Worm (Caenorhabditis elegans) whole organism, young adult: Measurements from ENCODE around the gene txdc-17.

ENCODE experiments used
- B0019.2 ChIP-seq: fragments of 200-800 bp; sonication (Bioruptor generic); conservative IDR thresholded peaks from 2 replicates; pipeline ENCODE4 v1.3.6; 2022; ENCODE audit warnings: missing genetic modification reagents, missing genetic modification characterization, missing compliant biosample characterization
- B0035.1 ChIP-seq: sonication (generic microtip); optimal IDR thresholded peaks from 2 replicates; lab custom pipeline; 2016; ENCODE audit warnings: missing genetic modification characterization, mild to moderate bottlenecking, missing compliant biosample characterization, missing genotype, missing genetic modification reagents
- C06A6.2 ChIP-seq: fragments of 200-800 bp; sonication (Bioruptor generic); conservative IDR thresholded peaks from 2 replicates; pipeline ENCODE4 v1.3.6; 2022; ENCODE audit warnings: missing genetic modification characterization, missing compliant biosample characterization
- D2030.7 ChIP-seq: fragments of 200-800 bp; sonication (Bioruptor generic); IDR thresholded peaks from 2 replicates; pipeline ENCODE4 v1.3.6; 2022; ENCODE audit warnings: missing genetic modification reagents, missing genetic modification characterization, missing compliant biosample characterization
- F23B12.7 ChIP-seq: sonication (generic microtip); optimal IDR thresholded peaks from 2 replicates; lab custom pipeline; 2017; ENCODE audit warnings: missing genetic modification characterization, mild to moderate bottlenecking, missing compliant biosample characterization, antibody characterized with exemption, moderate library complexity; ENCODE audit not compliant: insufficient read depth
- F39B2.1 ChIP-seq: fragments of 200-800 bp; sonication (Bioruptor generic); IDR thresholded peaks from 2 replicates; pipeline ENCODE4 v1.3.6; 2022; ENCODE audit warnings: missing genetic modification reagents, missing genetic modification characterization, missing compliant biosample characterization
- F52B5.7 ChIP-seq: sonication (generic microtip); optimal IDR thresholded peaks from 2 replicates; lab custom pipeline; 2016; ENCODE audit warnings: mild to moderate bottlenecking, missing genetic modification characterization, missing compliant biosample characterization
- F55B11.4 ChIP-seq: sonication (generic microtip); optimal IDR thresholded peaks from 2 replicates; lab custom pipeline; 2016; ENCODE audit warnings: missing compliant biosample characterization, missing genetic modification characterization, borderline replicate concordance; ENCODE audit not compliant: insufficient read depth
- Y53G8AR.9 ChIP-seq: fragments of 200-800 bp; sonication (Bioruptor generic); conservative IDR thresholded peaks from 2 replicates; pipeline ENCODE4 v1.3.6; 2022; ENCODE audit warnings: missing genetic modification reagents, missing genetic modification characterization, missing compliant biosample characterization
- Y79H2A.3 ChIP-seq: fragments of 200-800 bp; sonication (Bioruptor generic); conservative IDR thresholded peaks from 2 replicates; pipeline ENCODE4 v1.3.6; 2022; ENCODE audit warnings: missing genetic modification reagents, missing genetic modification characterization, missing compliant biosample characterization
- ZK185.1 ChIP-seq: sonication (generic microtip); optimal IDR thresholded peaks from 2 replicates; lab custom pipeline; 2016; ENCODE audit warnings: mild to moderate bottlenecking, missing genetic modification characterization, missing compliant biosample characterization; ENCODE audit not compliant: poor library complexity, severe bottlenecking
- attf-3 ChIP-seq: fragments of 200-800 bp; sonication (Bioruptor generic); conservative IDR thresholded peaks from 2 replicates; pipeline ENCODE4 v1.3.6; 2022; ENCODE audit warnings: missing genetic modification reagents, missing genetic modification characterization, missing compliant biosample characterization
- attf-6 ChIP-seq: fragments of 200-800 bp; sonication (Bioruptor generic); IDR thresholded peaks from 2 replicates; pipeline ENCODE4 v1.3.6; 2022; ENCODE audit warnings: missing genetic modification reagents, missing genetic modification characterization, missing compliant biosample characterization
- bed-1 ChIP-seq: fragments of 200-800 bp; sonication (Bioruptor generic); IDR thresholded peaks from 2 replicates; pipeline ENCODE4 v1.3.6; 2022; ENCODE audit warnings: missing genetic modification reagents, missing genetic modification characterization, missing compliant biosample characterization
- cebp-2 ChIP-seq: fragments of 200-800 bp; sonication (Bioruptor generic); IDR thresholded peaks from 2 replicates; pipeline ENCODE4 v1.3.6; 2022; ENCODE audit warnings: missing genetic modification characterization, missing compliant biosample characterization
- ceh-100 ChIP-seq: fragments of 200-800 bp; sonication (Bioruptor generic); IDR thresholded peaks from 2 replicates; pipeline ENCODE4 v1.3.6; 2022; ENCODE audit warnings: missing genetic modification reagents, missing genetic modification characterization, missing compliant biosample characterization
- ceh-27 ChIP-seq: fragments of 200-800 bp; sonication (Bioruptor generic); optimal IDR thresholded peaks from 2 replicates; lab custom pipeline; 2018; ENCODE audit warnings: mild to moderate bottlenecking, missing genetic modification characterization, moderate library complexity, missing compliant biosample characterization
- ceh-58 ChIP-seq: fragments of 200-800 bp; sonication (Bioruptor generic); IDR thresholded peaks from 2 replicates; pipeline ENCODE4 v1.3.6; 2022; ENCODE audit warnings: missing genetic modification characterization, missing compliant biosample characterization
- ceh-79 ChIP-seq: sonication (generic microtip); optimal IDR thresholded peaks from 2 replicates; lab custom pipeline; 2017; ENCODE audit warnings: mild to moderate bottlenecking, missing genetic modification characterization, missing compliant biosample characterization
- chd-7 ChIP-seq: sonication (generic microtip); optimal IDR thresholded peaks from 2 replicates; lab custom pipeline; 2016; ENCODE audit warnings: mild to moderate bottlenecking, missing genetic modification characterization, moderate library complexity, missing compliant biosample characterization
- die-1 ChIP-seq: sonication (generic microtip); optimal IDR thresholded peaks from 2 replicates; lab custom pipeline; 2016; ENCODE audit warnings: missing genotype, mild to moderate bottlenecking, missing genetic modification characterization, missing compliant biosample characterization
- egl-18 ChIP-seq: fragments of 200-800 bp; sonication (Bioruptor generic); IDR thresholded peaks from 2 replicates; pipeline ENCODE4 v1.3.6; 2022; ENCODE audit warnings: missing genetic modification reagents, missing genetic modification characterization, missing compliant biosample characterization
- ets-4 ChIP-seq: fragments of 200-800 bp; sonication (Bioruptor generic); optimal IDR thresholded peaks from 2 replicates; lab custom pipeline; 2018; ENCODE audit warnings: mild to moderate bottlenecking, missing genetic modification characterization, missing compliant biosample characterization
- gei-17 ChIP-seq: fragments of 200-800 bp; sonication (Bioruptor generic); optimal IDR thresholded peaks from 2 replicates; lab custom pipeline; 2018; ENCODE audit warnings: mild to moderate bottlenecking, missing genetic modification characterization, missing compliant biosample characterization
- hlh-26 ChIP-seq: fragments of 200-800 bp; sonication (Bioruptor generic); conservative IDR thresholded peaks from 2 replicates; pipeline ENCODE4 v1.3.6; 2022; ENCODE audit warnings: missing genetic modification reagents, missing genetic modification characterization, missing compliant biosample characterization
- let-526 ChIP-seq: fragments of 200-800 bp; sonication (Bioruptor generic); IDR thresholded peaks from 2 replicates; pipeline ENCODE4 v1.3.6; 2022; ENCODE audit warnings: missing genetic modification reagents, missing genetic modification characterization, missing compliant biosample characterization
- let-607 ChIP-seq, 2 experiments: fragments of 200-800 bp in 1 of 2; sonication (Bioruptor generic) in 1 of 2; sonication (generic microtip) in 1 of 2; optimal IDR thresholded peaks; 2 replicates each; lab custom pipeline; 2016 to 2018; ENCODE audit warnings: mild to moderate bottlenecking in 2 of 2, missing compliant biosample characterization in 2 of 2, missing genetic modification characterization in 2 of 2, moderate library complexity in 2 of 2, missing genotype in 1 of 2
- lin-26 ChIP-seq: fragments of 200-800 bp; sonication (Bioruptor generic); IDR thresholded peaks from 2 replicates; pipeline ENCODE4 v1.3.6; 2022; ENCODE audit warnings: missing genetic modification reagents, missing genetic modification characterization, missing compliant biosample characterization
- lin-35 ChIP-seq, 3 experiments: fragments of 150-350 bp in 2 of 3; sonication (generic microtip) in 1 of 3; optimal IDR thresholded peaks; 2 replicates each; lab custom pipeline; 2014 to 2018; ENCODE audit warnings: missing biosample characterization in 3 of 3, missing genetic modification characterization in 3 of 3, missing genetic modification reagents in 3 of 3
- lir-1 ChIP-seq: fragments of 200-800 bp; sonication (Bioruptor generic); conservative IDR thresholded peaks from 2 replicates; pipeline ENCODE4 v1.3.6; 2022; ENCODE audit warnings: missing genetic modification reagents, missing genetic modification characterization, missing compliant biosample characterization
- lsl-1 ChIP-seq: fragments of 200-800 bp; sonication (Bioruptor generic); optimal IDR thresholded peaks from 2 replicates; lab custom pipeline; 2018; ENCODE audit warnings: mild to moderate bottlenecking, missing genetic modification characterization, moderate library complexity, missing compliant biosample characterization
- madf-6 ChIP-seq: fragments of 200-800 bp; sonication (Bioruptor generic); IDR thresholded peaks from 2 replicates; pipeline ENCODE4 v1.3.6; 2022; ENCODE audit warnings: missing genetic modification reagents, missing genetic modification characterization, missing compliant biosample characterization
- mes-4 ChIP-seq: sonication (generic microtip); optimal IDR thresholded peaks from 2 replicates; lab custom pipeline; 2016; ENCODE audit warnings: missing genotype, missing genetic modification characterization, missing compliant biosample characterization
- mxl-1 ChIP-seq: sonication (generic microtip); optimal IDR thresholded peaks from 2 replicates; lab custom pipeline; 2016; ENCODE audit warnings: missing genetic modification characterization, missing compliant biosample characterization
- nfya-1 ChIP-seq: sonication (generic microtip); optimal IDR thresholded peaks from 2 replicates; lab custom pipeline; 2017; ENCODE audit warnings: antibody characterized with exemption, missing compliant biosample characterization, missing genetic modification characterization, borderline replicate concordance; ENCODE audit not compliant: insufficient read depth
- nfya-2 ChIP-seq: fragments of 200-800 bp; sonication (Bioruptor generic); IDR thresholded peaks from 2 replicates; pipeline ENCODE4 v1.3.6; 2022; ENCODE audit warnings: missing genetic modification reagents, missing genetic modification characterization, missing compliant biosample characterization
- nhr-179 ChIP-seq: sonication (generic microtip); optimal IDR thresholded peaks from 2 replicates; lab custom pipeline; 2016; ENCODE audit warnings: mild to moderate bottlenecking, missing genetic modification characterization, missing compliant biosample characterization
- rec-8 ChIP-seq, 2 experiments: sonication (generic microtip); optimal IDR thresholded peaks; 2 replicates each; lab custom pipeline; 2016; ENCODE audit warnings: mild to moderate bottlenecking in 2 of 2, missing genetic modification characterization in 2 of 2, missing genetic modification reagents in 2 of 2, missing genotype in 2 of 2, missing biosample characterization in 1 of 2, missing compliant biosample characterization in 1 of 2, moderate library complexity in 1 of 2
- sea-2 ChIP-seq: fragments of 200-800 bp; sonication (Bioruptor generic); IDR thresholded peaks from 2 replicates; pipeline ENCODE4 v1.3.6; 2022; ENCODE audit warnings: missing genetic modification characterization, missing compliant biosample characterization
- somi-1 ChIP-seq: fragments of 200-800 bp; sonication (Bioruptor generic); optimal IDR thresholded peaks from 2 replicates; lab custom pipeline; 2018; ENCODE audit warnings: mild to moderate bottlenecking, missing genetic modification characterization, missing compliant biosample characterization
- sptf-2 ChIP-seq: fragments of 200-800 bp; sonication (Bioruptor generic); optimal IDR thresholded peaks from 2 replicates; lab custom pipeline; 2018; ENCODE audit warnings: mild to moderate bottlenecking, missing genetic modification characterization, missing compliant biosample characterization
- tbp1 ChIP-seq: fragments of 200-800 bp; sonication (Bioruptor generic); optimal IDR thresholded peaks from 2 replicates; lab custom pipeline; 2018; ENCODE audit warnings: mild to moderate bottlenecking, missing genetic modification characterization, missing compliant biosample characterization
- unc-130 ChIP-seq: sonication (generic microtip); optimal IDR thresholded peaks from 2 replicates; lab custom pipeline; 2016; ENCODE audit warnings: missing genetic modification reagents, missing genetic modification characterization, missing compliant biosample characterization
- unc-62 ChIP-seq: fragments of 150-350 bp; optimal IDR thresholded peaks from 2 replicates; lab custom pipeline; 2014; ENCODE audit warnings: missing biosample characterization, missing genetic modification reagents, missing genetic modification characterization
- zim-3 ChIP-seq: sonication (generic microtip); optimal IDR thresholded peaks from 2 replicates; lab custom pipeline; 2017; ENCODE audit warnings: mild to moderate bottlenecking, missing genetic modification characterization, moderate library complexity, missing compliant biosample characterization
- ztf-22 ChIP-seq: fragments of 200-800 bp; sonication (Bioruptor generic); optimal IDR thresholded peaks from 2 replicates; lab custom pipeline; 2018; ENCODE audit warnings: mild to moderate bottlenecking, missing genetic modification characterization, moderate library complexity, missing compliant biosample characterization
- ztf-28 ChIP-seq: fragments of 200-800 bp; sonication (Bioruptor generic); IDR thresholded peaks from 2 replicates; pipeline ENCODE4 v1.3.6; 2022; ENCODE audit warnings: missing genetic modification reagents, missing genetic modification characterization, missing compliant biosample characterization
- ztf-6 ChIP-seq: fragments of 200-800 bp; sonication (Bioruptor generic); IDR thresholded peaks from 2 replicates; pipeline ENCODE4 v1.3.6; 2022; ENCODE audit warnings: missing genetic modification reagents, missing genetic modification characterization, missing compliant biosample characterization

txdc-17 gene

DNA sequence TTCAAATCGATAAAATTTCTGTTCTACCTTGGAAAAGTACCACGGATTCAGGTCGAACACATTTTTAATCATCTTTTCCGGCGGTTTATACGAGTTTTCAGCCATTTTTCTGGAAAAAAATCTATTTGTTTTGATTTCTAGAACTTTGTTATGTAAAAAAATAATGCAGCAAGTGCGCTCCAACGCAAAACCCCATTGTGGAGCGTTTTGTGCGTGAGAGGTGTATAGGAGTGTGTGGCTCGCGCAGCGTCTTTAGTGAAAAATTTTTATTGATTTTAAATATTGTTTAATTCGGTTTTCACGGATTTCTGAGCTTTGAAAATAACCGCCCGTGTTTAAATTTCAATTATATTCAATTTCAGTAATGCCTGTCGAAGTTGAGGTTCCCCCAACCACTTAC, 48.6 kb upstream of the txdc-17 start, which contains the start of gene Y71H2AM.20 (continued):
- TF ChIP-seq nfya-2 (GFP tag; lab: Robert Waterston, UW) (no peak), sea-2 (GFP tag; lab: Robert Waterston, UW) (no peak), lin-26 (peak; percentile 76; the same call in 1 of the 2 replicates), gei-17 (no peak), cebp-2 (no peak), mxl-1 (tag; lab: Kevin White, UChicago) (no peak), Y53G8AR.9 (GFP tag; lab: Robert Waterston, UW) (peak; percentile 93), ztf-22 (no peak), unc-130 (GFP tag; lab: Kevin White, UChicago) (peak; percentile 35), let-607 (tag; optimal IDR thresholded peaks at IDR 0.05; lab: Kevin White, UChicago) (peak; percentile 44 to 64), attf-6 (GFP tag; lab: Robert Waterston, UW) (0 out of 2 replicates have a peak, but pooled peaks have one; percentile 16), rec-8 (tag; optimal IDR thresholded peaks at IDR 0.05; lab: Kevin White, UChicago) (peak in 1 of 2 experiments; percentile 13), B0019.2 (GFP tag; lab: Robert Waterston, UW) (peak; percentile 85), ets-4 (GFP tag; lab: Kevin White, UChicago) (no peak), ceh-58 (GFP tag; lab: Robert Waterston, UW) (no peak), lir-1 (GFP tag; lab: Robert Waterston, UW) (peak; percentile 88), egl-18 (no peak), somi-1 (GFP tag; lab: Kevin White, UChicago) (peak; percentile 61), lsl-1 (peak; percentile 92), die-1 (peak; percentile 54), ceh-27 (GFP tag; lab: Kevin White, UChicago) (peak; percentile 93), nhr-179 (no peak), ZK185.1 (tag; lab: Kevin White, UChicago) (peak; percentile 93), mes-4 (tag; lab: Kevin White, UChicago) (no peak), F23B12.7 (peak; percentile 98), madf-6 (peak; percentile 90), F55B11.4 (no peak), lin-35 (GFP tag; optimal IDR thresholded peaks at IDR 0.05; lab: Kevin White, UChicago) (peak; percentile 30 to 95 (median 34)), D2030.7 (GFP tag; lab: Robert Waterston, UW) (peak; percentile 93), ceh-79 (tag; lab: Kevin White, UChicago) (no peak), ztf-6 (peak; percentile 49; the same call in 1 of the 2 replicates), hlh-26 (GFP tag; lab: Robert Waterston, UW) (no peak), B0035.1 (tag; lab: Kevin White, UChicago) (no peak), Y79H2A.3 (GFP tag; lab: Robert Waterston, UW) (peak; percentile 74; the same call in 1 of the 2 replicates), unc-62 (GFP tag; lab: Kevin White, UChicago) (peak; percentile 62), ztf-28 (GFP tag; lab: Robert Waterston, UW) (peak; percentile 82; the same call in 1 of the 2 replicates), F52B5.7 (no peak), let-526 (GFP tag; lab: Robert Waterston, UW) (peak; percentile 74; the same call in 1 of the 2 replicates), sptf-2 (no peak), C06A6.2 (GFP tag; lab: Robert Waterston, UW) (0 out of 2 replicates have a peak, but pooled peaks have one; percentile 24), F39B2.1 (no peak), ceh-100 (peak; percentile 70), tbp1 (GFP tag; lab: Kevin White, UChicago) (peak; percentile 77), zim-3 (tag; lab: Kevin White, UChicago) (no peak), chd-7 (peak; percentile 67), nfya-1 (tag; lab: Kevin White, UChicago) (no peak), attf-3 (GFP tag; lab: Robert Waterston, UW) (peak; percentile 74), bed-1 (GFP tag; lab: Robert Waterston, UW) (no peak)
